Fruit fly (Drosophila melanogaster): ENCODE data around the gene mew.

Gene mew

DNA sequence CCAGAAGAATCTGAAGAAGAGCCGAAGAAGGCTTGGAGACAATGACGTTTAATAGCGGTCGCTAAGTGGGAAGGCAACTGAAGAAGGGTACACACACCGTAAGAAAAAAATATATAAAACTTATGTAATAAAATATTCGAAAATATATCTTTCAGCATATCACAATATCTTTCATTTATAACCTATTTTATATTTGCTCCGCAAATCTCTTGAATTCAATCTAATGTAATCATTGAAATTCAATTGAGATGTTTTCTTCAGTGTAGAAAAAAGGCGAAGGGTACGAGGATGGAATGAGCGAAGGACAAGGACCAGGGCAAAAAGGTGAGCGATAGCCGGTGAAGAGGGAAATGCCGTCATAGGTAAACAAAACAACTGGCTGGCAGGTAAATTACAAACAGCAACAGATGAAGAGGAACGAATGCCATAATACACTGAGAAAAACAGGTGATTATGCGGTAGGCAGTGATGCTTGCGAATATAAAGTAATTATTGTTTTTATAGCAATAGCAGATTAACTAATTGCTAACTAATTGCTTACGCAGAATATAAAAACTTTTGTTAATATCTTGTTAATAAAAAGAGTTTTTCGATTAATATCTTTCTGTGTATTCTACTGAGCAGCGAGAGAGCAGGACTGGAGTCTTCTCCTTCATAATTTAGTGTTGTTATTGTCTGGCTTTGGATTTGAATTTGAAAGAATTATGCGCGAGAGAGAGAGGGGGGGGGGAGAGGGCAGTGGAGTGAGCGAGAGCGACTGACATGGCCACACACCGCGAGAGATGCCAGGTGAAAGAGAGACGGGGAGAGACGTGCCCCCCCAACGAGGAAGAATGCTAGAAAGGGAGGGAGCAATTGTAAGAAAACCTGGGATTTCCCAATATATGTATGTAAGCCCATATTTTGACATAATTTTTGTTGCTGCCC, 24.2 kb downstream of the mew start (continued):
- TF ChIP-seq eyg (GFP tag; optimal IDR thresholded peaks at IDR 0.05) (peak; percentile 44), Kr (GFP tag; optimal IDR thresholded peaks at IDR 0.05) (peak; percentile 86), CG43689 (GFP tag; IDR thresholded peaks at IDR 0.05) (peak; percentile 57; the same call in 1 of the 2 replicates), CG3847 (GFP tag; IDR thresholded peaks at IDR 0.05) (peak; percentile 70), CG10654 (GFP tag; optimal IDR thresholded peaks at IDR 0.05) (peak; percentile 72), CG7556 (GFP tag; optimal IDR thresholded peaks at IDR 0.05) (peak; percentile 85), CG7987 (GFP tag; optimal IDR thresholded peaks at IDR 0.05) (no peak), Gug (GFP tag; IDR thresholded peaks at IDR 0.05) (peak; percentile 69), dm (GFP tag; optimal IDR thresholded peaks at IDR 0.05) (peak; percentile 52), CG4404 (GFP tag; IDR thresholded peaks at IDR 0.05) (peak; percentile 94), Dll (GFP tag; IDR thresholded peaks at IDR 0.05; ENCODE audit: partially characterized antibody) (no peak), Eip74EF (GFP tag; optimal IDR thresholded peaks at IDR 0.05) (peak in 1 of 2 experiments; percentile 67), CG4854 (GFP tag; optimal IDR thresholded peaks at IDR 0.05) (peak; percentile 71), Atf-2 (GFP tag; optimal IDR thresholded peaks at IDR 0.05) (peak; percentile 87), MTF-1 (GFP tag; optimal IDR thresholded peaks at IDR 0.05; ENCODE audit: borderline replicate concordance) (peak; percentile 19), CG17912 (GFP tag; optimal IDR thresholded peaks at IDR 0.05) (no peak), fd3F (GFP tag; optimal IDR thresholded peaks at IDR 0.05) (peak; percentile 48), fd102C (GFP tag; optimal IDR thresholded peaks at IDR 0.05) (peak; percentile 83), NC2β (GFP tag; optimal IDR thresholded peaks at IDR 0.05) (peak; percentile 76), kni (GFP tag; optimal IDR thresholded peaks at IDR 0.05) (peak; percentile 48), Ets97D (GFP tag; optimal IDR thresholded peaks at IDR 0.05) (peak; percentile 61), Fer2 (tag; optimal IDR thresholded peaks at IDR 0.05) (peak; percentile 31), CG13894 (tag; optimal IDR thresholded peaks at IDR 0.05) (no peak), TFAM (GFP tag; optimal IDR thresholded peaks at IDR 0.05) (peak; percentile 45), gro (GFP tag; optimal IDR thresholded peaks at IDR 0.05) (peak; percentile 57), CG4730 (GFP tag; IDR thresholded peaks at IDR 0.05) (peak; percentile 81), seq (GFP tag; IDR thresholded peaks at IDR 0.05) (peak; percentile 35; the same call in 1 of the 2 replicates), dimm (GFP tag; IDR thresholded peaks at IDR 0.05) (peak; percentile 57; the same call in 1 of the 2 replicates), CG3407 (GFP tag; optimal IDR thresholded peaks at IDR 0.05) (peak; percentile 74), CG11723 (GFP tag; optimal IDR thresholded peaks at IDR 0.05) (peak; percentile 51), ham (GFP tag; IDR thresholded peaks at IDR 0.05) (0 out of 2 replicates have a peak, but pooled peaks have one; percentile 47), gem (tag; optimal IDR thresholded peaks at IDR 0.05) (peak; percentile 89), aop (GFP tag; IDR thresholded peaks at IDR 0.05) (peak; percentile 13; the same call in 1 of the 2 replicates), CG42726 (GFP tag; IDR thresholded peaks at IDR 0.05; ENCODE audit: partially characterized antibody) (no peak), CG32772 (GFP tag; IDR thresholded peaks at IDR 0.05) (peak; percentile 81), bcd (GFP tag; optimal IDR thresholded peaks at IDR 0.05) (peak; percentile 86), Bgb (GFP tag; IDR thresholded peaks at IDR 0.05; ENCODE audit: partially characterized antibody) (no peak), Ada2b (GFP tag; IDR thresholded peaks at IDR 0.05) (peak; percentile 84), CG13123 (GFP tag; optimal IDR thresholded peaks at IDR 0.05) (peak; percentile 65), CG7786 (GFP tag; optimal IDR thresholded peaks at IDR 0.05) (peak; percentile 74), CG11398 (GFP tag; optimal IDR thresholded peaks at IDR 0.05) (peak; percentile 62), CG7372 (GFP tag; IDR thresholded peaks at IDR 0.05) (peak; percentile 45; the same call in 1 of the 2 replicates), CG11085 (GFP tag; IDR thresholded peaks at IDR 0.05) (peak; percentile 65), shn (GFP tag; optimal IDR thresholded peaks at IDR 0.05) (no peak), HLHmδ (GFP tag; optimal IDR thresholded peaks at IDR 0.05) (no peak), CG6683 (GFP tag; optimal IDR thresholded peaks at IDR 0.05) (peak; percentile 24), ap (GFP tag; IDR thresholded peaks at IDR 0.05) (peak; percentile 62)
